Worm (Caenorhabditis elegans) whole organism, mixed stage, embryonic: ENCODE results near the gene ZK1010.8.

ENCODE experiments used
- blmp-1 ChIP-seq: fragments of 150-350 bp; optimal IDR thresholded peaks from 2 replicates; lab custom pipeline; 2014; ENCODE audit warnings: missing biosample characterization, missing genetic modification characterization
- lin-13 ChIP-seq: fragments of 150-350 bp; optimal IDR thresholded peaks from 2 replicates; lab custom pipeline; 2014; ENCODE audit warnings: missing biosample characterization, missing genetic modification characterization
- unc-62 ChIP-seq: fragments of 150-350 bp; optimal IDR thresholded peaks from 2 replicates; lab custom pipeline; 2014; ENCODE audit warnings: missing biosample characterization, missing genetic modification reagents, missing genetic modification characterization

DNA sequence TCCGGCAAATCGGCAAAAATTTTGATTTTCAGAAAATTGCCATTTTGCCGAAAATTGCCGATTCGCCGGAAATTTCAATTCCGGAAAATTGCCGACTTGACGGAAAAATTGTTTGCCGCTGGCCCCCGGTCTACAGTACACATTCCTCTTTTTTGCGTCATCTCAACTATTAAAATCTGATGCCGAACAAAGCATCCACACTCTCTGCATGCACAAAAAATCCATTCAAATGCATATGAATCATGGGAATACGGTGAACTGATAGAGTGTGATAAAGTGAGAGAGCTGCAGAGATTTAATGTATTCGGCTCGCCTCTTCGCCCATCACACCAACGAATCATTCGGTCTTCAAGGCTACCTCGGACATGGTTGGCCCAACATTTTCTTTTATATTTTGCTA is 30.1 kb upstream of the ZK1010.8 start, which contains the start of gene F14F7.7:
- no peak for TF ChIP-seq lin-13 (tag; lab: Kevin White, UChicago)
- TF ChIP-seq blmp-1 (tag; lab: Kevin White, UChicago): no peak
- TF ChIP-seq unc-62 (GFP tag; lab: Kevin White, UChicago): no peak
